Worm (Caenorhabditis elegans): ENCODE measurements around the gene isy-1.
A peak's percentile ranks its signal among the peaks of the same experiment; 100 is the strongest.

isy-1 gene

ce11 chrV:10960544-10960943, 40.0 kb downstream of the isy-1 start, which contains the start of gene vps-36 (continued):
- TF ChIP-seq let-607 (tag; optimal IDR thresholded peaks at IDR 0.05) (peak; percentile 37 to 77), attf-3 (GFP tag; conservative IDR thresholded peaks at IDR 0.05) (no peak), madf-10 (tag; optimal IDR thresholded peaks at IDR 0.05) (no peak), die-1 (tag; optimal IDR thresholded peaks at IDR 0.05) (no peak), Y56A3A.18 (GFP tag; IDR thresholded peaks at IDR 0.05) (no peak), F39B2.1 (GFP tag; IDR thresholded peaks at IDR 0.05) (no peak)

ce11 chrV:10958322-10958900, 42.1 kb downstream of the isy-1 start, which contains the start of gene pigt-1:
pigt-1 (minus strand) TSS chrV:10958821.
- no peak for TF ChIP-seq snpc-4 (GFP tag; optimal IDR thresholded peaks at IDR 0.05)
- peak in 1 of 4 experiments; percentile 9 for TF ChIP-seq snpc-4 (tag; optimal IDR thresholded peaks at IDR 0.05)
- no peak for TF ChIP-seq efl-1 (GFP tag; optimal IDR thresholded peaks at IDR 0.05)
- TF ChIP-seq B0336.3 (GFP tag; IDR thresholded peaks at IDR 0.05): peak; percentile 66; the same call in 1 of the 2 replicates
- no peak for TF ChIP-seq aptf-2 (GFP tag; conservative IDR thresholded peaks at IDR 0.05)
- no peak for TF ChIP-seq unc-62 (GFP tag; optimal IDR thresholded peaks at IDR 0.05)
- no peak for TF ChIP-seq ZK185.1 (tag; optimal IDR thresholded peaks at IDR 0.05; ENCODE audit: poor library complexity, severe bottlenecking)
- TF ChIP-seq repo-1 (tag; optimal IDR thresholded peaks at IDR 0.05): peak; percentile 60
- TF ChIP-seq lin-54 (GFP tag; optimal IDR thresholded peaks at IDR 0.05): peak; percentile 29
- TF ChIP-seq F52B5.7 (tag; optimal IDR thresholded peaks at IDR 0.05): no peak
- peak; percentile 11 for TF ChIP-seq ets-4 (GFP tag; optimal IDR thresholded peaks at IDR 0.05)
- TF ChIP-seq nhr-80 (tag; optimal IDR thresholded peaks at IDR 0.05): no peak
- TF ChIP-seq athp-1 (tag; optimal IDR thresholded peaks at IDR 0.05): peak; percentile 9
- no peak for TF ChIP-seq ceh-27 (GFP tag; optimal IDR thresholded peaks at IDR 0.05)
- 0 out of 2 replicates have a peak, but pooled peaks have one; percentile 10 for TF ChIP-seq hmg-1.2 (GFP tag; IDR thresholded peaks at IDR 0.05)
- TF ChIP-seq egrh-3 (GFP tag; IDR thresholded peaks at IDR 0.05): no peak
- TF ChIP-seq cebp-1 (GFP tag; IDR thresholded peaks at IDR 0.05): no peak
- TF ChIP-seq cebp-1 (tag; optimal IDR thresholded peaks at IDR 0.05): peak; percentile 30
- 0 out of 2 replicates have a peak, but pooled peaks have one; percentile 42 for TF ChIP-seq ekl-4 (GFP tag; IDR thresholded peaks at IDR 0.05)
- peak in 1 of 2 experiments; percentile 0 for TF ChIP-seq let-607 (tag; optimal IDR thresholded peaks at IDR 0.05)
- TF ChIP-seq mes-4 (tag; optimal IDR thresholded peaks at IDR 0.05): no peak
- TF ChIP-seq ceh-79 (tag; optimal IDR thresholded peaks at IDR 0.05): no peak
- TF ChIP-seq ama-1 (optimal IDR thresholded peaks at IDR 0.05): peak; percentile 60
- TF ChIP-seq ama-1 (GFP tag; optimal IDR thresholded peaks at IDR 0.05): no peak
- peak; percentile 15 for TF ChIP-seq unc-130 (GFP tag; optimal IDR thresholded peaks at IDR 0.05)
- no peak for TF ChIP-seq F57C9.4 (tag; optimal IDR thresholded peaks at IDR 0.05)
- TF ChIP-seq hsf-1 (GFP tag; IDR thresholded peaks at IDR 0.05): 0 out of 2 replicates have a peak, but pooled peaks have one; percentile 14
- TF ChIP-seq F55B11.4 (tag; optimal IDR thresholded peaks at IDR 0.05; ENCODE audit: borderline replicate concordance, insufficient read depth): no peak
- TF ChIP-seq mcd-1 (GFP tag; IDR thresholded peaks at IDR 0.05): peak; percentile 28; the same call in 1 of the 2 replicates
- TF ChIP-seq chd-7 (tag; optimal IDR thresholded peaks at IDR 0.05): peak; percentile 23
- TF ChIP-seq fkh-3 (tag; optimal IDR thresholded peaks at IDR 0.05): peak; percentile 25
- no peak for TF ChIP-seq ceh-91 (GFP tag; IDR thresholded peaks at IDR 0.05)

Measured in whole organism, young adult.